Worm (Caenorhabditis elegans) whole organism, late embryonic: Measurements from ENCODE around the gene ric-4.

ENCODE experiments used
- Y22D7AL.16 ChIP-seq: sonication (generic microtip); optimal IDR thresholded peaks from 2 replicates; lab custom pipeline; 2016; ENCODE audit warnings: missing genetic modification characterization, missing compliant biosample characterization
- ceh-22 ChIP-seq: sonication (generic microtip); optimal IDR thresholded peaks from 2 replicates; lab custom pipeline; 2017; ENCODE audit warnings: missing biosample characterization, missing genetic modification characterization
- ceh-31 ChIP-seq: sonication (generic microtip); optimal IDR thresholded peaks from 2 replicates; lab custom pipeline; 2016; ENCODE audit warnings: missing genetic modification characterization, missing compliant biosample characterization
- ceh-45 ChIP-seq: fragments of 200-800 bp; sonication (Bioruptor generic); IDR thresholded peaks from 2 replicates; pipeline ENCODE4 v1.3.6; 2022; ENCODE audit warnings: missing genetic modification reagents, missing genetic modification characterization, missing compliant biosample characterization
- che-1 ChIP-seq: sonication (generic microtip); optimal IDR thresholded peaks from 2 replicates; lab custom pipeline; 2016; ENCODE audit warnings: mild to moderate bottlenecking, missing genetic modification characterization, missing compliant biosample characterization
- dve-1 ChIP-seq: sonication (generic microtip); optimal IDR thresholded peaks from 2 replicates; lab custom pipeline; 2017; ENCODE audit warnings: antibody characterized with exemption, mild to moderate bottlenecking, missing genetic modification characterization, missing compliant biosample characterization
- elt-2 ChIP-seq: sonication (generic microtip); optimal IDR thresholded peaks from 2 replicates; lab custom pipeline; 2016; ENCODE audit warnings: missing genetic modification reagents, missing genetic modification characterization, missing compliant biosample characterization
- fax-1 ChIP-seq: sonication (generic microtip); optimal IDR thresholded peaks from 2 replicates; lab custom pipeline; 2016; ENCODE audit warnings: missing genotype, missing genetic modification characterization, missing compliant biosample characterization
- fkh-10 ChIP-seq: fragments of 150-350 bp; optimal IDR thresholded peaks from 2 replicates; lab custom pipeline; 2014; ENCODE audit warnings: missing biosample characterization, missing genetic modification reagents, missing genetic modification characterization
- gmeb-2 ChIP-seq: sonication (generic microtip); optimal IDR thresholded peaks from 2 replicates; lab custom pipeline; 2016; ENCODE audit warnings: missing genetic modification characterization, inconsistent platforms, missing compliant biosample characterization
- lim-6 ChIP-seq: sonication (generic microtip); optimal IDR thresholded peaks from 2 replicates; lab custom pipeline; 2016; ENCODE audit warnings: missing genetic modification characterization, missing compliant biosample characterization
- odd-2 ChIP-seq: sonication (generic microtip); optimal IDR thresholded peaks from 2 replicates; lab custom pipeline; 2017; ENCODE audit warnings: antibody characterized with exemption, mild to moderate bottlenecking, missing genetic modification characterization, missing compliant biosample characterization
- pqm-1 ChIP-seq: sonication (generic microtip); optimal IDR thresholded peaks from 2 replicates; lab custom pipeline; 2016; ENCODE audit warnings: missing genetic modification characterization, missing compliant biosample characterization
- sdc-2 ChIP-seq: sonication (generic microtip); optimal IDR thresholded peaks from 2 replicates; lab custom pipeline; 2016; ENCODE audit warnings: missing genotype, missing genetic modification characterization, missing compliant biosample characterization

ce11 chrV:10252682-10253081 lies 17.4 kb downstream of the ric-4 start:
- TF ChIP-seq pqm-1 (tag; lab: Kevin White, UChicago) (no peak), lim-6 (tag; lab: Kevin White, UChicago) (no peak), gmeb-2 (tag; lab: Kevin White, UChicago) (no peak), fax-1 (tag; lab: Kevin White, UChicago) (no peak), elt-2 (no peak), ceh-22 (tag; lab: Kevin White, UChicago) (no peak), dve-1 (tag; lab: Kevin White, UChicago) (no peak), ceh-31 (tag; lab: Kevin White, UChicago) (no peak), fkh-10 (GFP tag; lab: Kevin White, UChicago) (no peak), odd-2 (tag; lab: Kevin White, UChicago) (no peak), Y22D7AL.16 (no peak), che-1 (tag; lab: Kevin White, UChicago) (no peak), ceh-45 (no peak), sdc-2 (no peak)
